Worm (Caenorhabditis elegans) whole organism, L1 larva: ENCODE data around the gene col-174.
A peak's percentile ranks its signal among the peaks of the same experiment; 100 is the strongest.

Source experiments
- Y116A8C.19 ChIP-seq: sonication (generic microtip); optimal IDR thresholded peaks from 2 replicates; lab custom pipeline; 2016; ENCODE audit warnings: missing compliant biosample characterization, missing genetic modification characterization, borderline replicate concordance
- alr-1 ChIP-seq: fragments of 200-800 bp; sonication (Bioruptor generic); optimal IDR thresholded peaks from 2 replicates; lab custom pipeline; 2018; ENCODE audit warnings: borderline replicate concordance, mild to moderate bottlenecking, missing genetic modification characterization, missing compliant biosample characterization
- blmp-1 ChIP-seq: fragments of 150-350 bp; optimal IDR thresholded peaks from 2 replicates; lab custom pipeline; 2014; ENCODE audit warnings: missing biosample characterization, missing genetic modification characterization
- ceh-8 ChIP-seq: fragments of 200-800 bp; sonication (Bioruptor generic); optimal IDR thresholded peaks from 2 replicates; lab custom pipeline; 2018; ENCODE audit warnings: mild to moderate bottlenecking, missing genetic modification characterization, moderate library complexity, missing compliant biosample characterization
- ceh-90 ChIP-seq: sonication (generic microtip); optimal IDR thresholded peaks from 2 replicates; lab custom pipeline; 2016; ENCODE audit warnings: missing genetic modification characterization, missing compliant biosample characterization
- ces-1 ChIP-seq: fragments of 150-350 bp; optimal IDR thresholded peaks from 2 replicates; lab custom pipeline; 2014; ENCODE audit warnings: missing biosample characterization, missing genetic modification reagents, missing genetic modification characterization
- efl-1 ChIP-seq, 4 experiments: fragments of 150-350 bp; optimal IDR thresholded peaks in 3 of 4; peaks in 1 of 4; 1 replicate in 1 of 4; 2 replicates in 3 of 4; lab custom pipeline; 2014; ENCODE audit warnings: missing biosample characterization in 2 of 4, missing genetic modification characterization in 2 of 4, missing genetic modification reagents in 2 of 4
- efl-3 ChIP-seq: fragments of 200-800 bp; sonication (Bioruptor generic); optimal IDR thresholded peaks from 2 replicates; lab custom pipeline; 2018; ENCODE audit warnings: mild to moderate bottlenecking, missing genetic modification characterization, missing compliant biosample characterization
- ets-5 ChIP-seq: fragments of 200-800 bp; sonication (Bioruptor generic); IDR thresholded peaks from 2 replicates; pipeline ENCODE4 v1.3.6; 2022; ENCODE audit warnings: missing genetic modification characterization, missing compliant biosample characterization
- fkh-4 ChIP-seq: sonication (generic microtip); optimal IDR thresholded peaks from 2 replicates; lab custom pipeline; 2016; ENCODE audit warnings: missing compliant biosample characterization, missing genetic modification characterization, borderline replicate concordance
- fos-1 ChIP-seq: fragments of 150-350 bp; optimal IDR thresholded peaks from 2 replicates; lab custom pipeline; 2014; ENCODE audit warnings: missing biosample characterization, missing genetic modification characterization
- hlh-4 ChIP-seq: sonication (generic microtip); optimal IDR thresholded peaks from 2 replicates; lab custom pipeline; 2016; ENCODE audit warnings: mild to moderate bottlenecking, missing genetic modification characterization, missing compliant biosample characterization
- lin-14 ChIP-seq: fragments of 200-800 bp; sonication (Bioruptor generic); optimal IDR thresholded peaks from 2 replicates; lab custom pipeline; 2018; ENCODE audit warnings: mild to moderate bottlenecking, missing genetic modification characterization, moderate library complexity, missing compliant biosample characterization
- lin-15B ChIP-seq: fragments of 150-350 bp; sonication (generic microtip); optimal IDR thresholded peaks from 3 replicates; lab custom pipeline; 2014; ENCODE audit warnings: missing biosample characterization, missing genetic modification characterization
- lin-35 ChIP-seq, 2 experiments: fragments of 150-350 bp; optimal IDR thresholded peaks; 2 replicates each; lab custom pipeline; 2014; ENCODE audit warnings: missing biosample characterization in 2 of 2, missing genetic modification characterization in 2 of 2, missing genetic modification reagents in 2 of 2
- lin-39 ChIP-seq: fragments of 150-350 bp; optimal IDR thresholded peaks from 2 replicates; lab custom pipeline; 2014; ENCODE audit warnings: missing biosample characterization, missing genetic modification reagents, missing genetic modification characterization
- lsy-2 ChIP-seq, 2 experiments: fragments of 150-350 bp; optimal IDR thresholded peaks; 2 replicates each; lab custom pipeline; 2014; ENCODE audit warnings: missing biosample characterization in 2 of 2, missing genetic modification characterization in 2 of 2
- mdl-1 ChIP-seq, 2 experiments: fragments of 150-350 bp; optimal IDR thresholded peaks; 2 replicates each; lab custom pipeline; 2014 to 2017; ENCODE audit warnings: missing biosample characterization in 2 of 2, missing genetic modification characterization in 2 of 2, inconsistent platforms in 1 of 2
- mep-1 ChIP-seq: fragments of 150-350 bp; optimal IDR thresholded peaks from 2 replicates; lab custom pipeline; 2014; ENCODE audit warnings: missing biosample characterization, missing genetic modification characterization
- nhr-12 ChIP-seq: sonication (generic microtip); optimal IDR thresholded peaks from 2 replicates; lab custom pipeline; 2017; ENCODE audit warnings: missing biosample characterization, missing genetic modification characterization
- nhr-19 ChIP-seq: fragments of 200-800 bp; sonication (Bioruptor generic); conservative IDR thresholded peaks from 2 replicates; pipeline ENCODE4 v1.3.6; 2022; ENCODE audit warnings: missing genetic modification characterization, missing compliant biosample characterization
- nhr-20 ChIP-seq: sonication (generic microtip); optimal IDR thresholded peaks from 2 replicates; lab custom pipeline; 2016; ENCODE audit warnings: mild to moderate bottlenecking, missing genetic modification characterization, missing compliant biosample characterization
- nhr-47 ChIP-seq: sonication (generic microtip); optimal IDR thresholded peaks from 2 replicates; lab custom pipeline; 2016; ENCODE audit warnings: mild to moderate bottlenecking, missing genetic modification characterization, moderate library complexity, missing compliant biosample characterization
- nhr-71 ChIP-seq: sonication (generic microtip); optimal IDR thresholded peaks from 2 replicates; lab custom pipeline; 2016; ENCODE audit warnings: mild to moderate bottlenecking, missing genetic modification characterization, moderate library complexity, missing compliant biosample characterization
- pag-3 ChIP-seq: sonication (generic microtip); optimal IDR thresholded peaks from 2 replicates; lab custom pipeline; 2017; ENCODE audit warnings: missing genetic modification characterization, mild to moderate bottlenecking, missing compliant biosample characterization, antibody characterized with exemption, borderline replicate concordance; ENCODE audit not compliant: insufficient read depth
- rnt-1 ChIP-seq: sonication (generic microtip); optimal IDR thresholded peaks from 2 replicates; lab custom pipeline; 2016; ENCODE audit warnings: mild to moderate bottlenecking, missing genetic modification characterization, moderate library complexity, missing compliant biosample characterization
- snu-23 ChIP-seq: sonication (generic microtip); optimal IDR thresholded peaks from 2 replicates; lab custom pipeline; 2016; ENCODE audit warnings: missing genetic modification characterization, missing compliant biosample characterization
- swsn-7 ChIP-seq: sonication (generic microtip); optimal IDR thresholded peaks from 2 replicates; lab custom pipeline; 2016; ENCODE audit warnings: missing genetic modification characterization, missing compliant biosample characterization
- unc-30 ChIP-seq: sonication (generic microtip); optimal IDR thresholded peaks from 2 replicates; lab custom pipeline; 2017; ENCODE audit warnings: missing biosample characterization, missing genetic modification characterization
- unc-98 ChIP-seq: fragments of 200-800 bp; sonication (Bioruptor generic); IDR thresholded peaks from 2 replicates; pipeline ENCODE4 v1.3.6; 2022; ENCODE audit warnings: missing genetic modification characterization, missing compliant biosample characterization
- vab-15 ChIP-seq: sonication (generic microtip); optimal IDR thresholded peaks from 2 replicates; lab custom pipeline; 2017; ENCODE audit warnings: missing genotype, mild to moderate bottlenecking, missing genetic modification characterization, missing compliant biosample characterization
- xbp-1 ChIP-seq: sonication (generic microtip); optimal IDR thresholded peaks from 2 replicates; lab custom pipeline; 2016; ENCODE audit warnings: missing genetic modification characterization, missing compliant biosample characterization
- ztf-11 ChIP-seq, 2 experiments: sonication (generic microtip); optimal IDR thresholded peaks; 2 replicates each; lab custom pipeline; 2016 to 2017; ENCODE audit warnings: missing genetic modification characterization in 2 of 2, missing biosample characterization in 1 of 2, missing compliant biosample characterization in 1 of 2
- ztf-4 ChIP-seq: fragments of 150-350 bp; optimal IDR thresholded peaks from 2 replicates; lab custom pipeline; 2014; ENCODE audit warnings: missing biosample characterization, missing genetic modification characterization

col-174 gene

DNA sequence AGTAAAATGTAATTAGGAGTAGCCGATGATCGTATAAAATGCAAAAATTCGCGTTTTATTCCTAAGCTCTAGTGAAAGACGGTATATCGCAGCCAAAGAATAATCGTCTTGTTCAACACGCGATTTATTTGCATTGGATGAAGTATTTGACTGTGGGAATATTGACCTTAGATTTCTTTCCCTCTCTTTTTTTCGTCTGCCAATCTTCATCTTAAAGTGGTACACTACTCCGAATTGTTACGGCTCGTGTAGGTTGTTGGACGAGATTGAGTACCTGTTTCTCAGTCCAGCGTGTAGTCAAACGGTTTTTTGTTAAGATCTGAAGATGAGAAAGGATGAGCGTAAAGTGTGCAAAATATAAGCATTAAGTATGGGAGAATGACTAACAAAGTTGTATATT is 40.1 kb upstream of the col-174 start, which contains the start of gene lgc-11:
lgc-11 (minus strand) TSS at position 101 of the 400 bp plus-strand sequence.
- TF ChIP-seq alr-1, result no peak
- TF ChIP-seq efl-3 (GFP tag; lab: Kevin White, UChicago), result no peak
- no peak for TF ChIP-seq efl-1 (optimal IDR thresholded peaks at IDR 0.05; lab: Kevin White, UChicago)
- peak in 1 of 2 experiments; percentile 87 for TF ChIP-seq efl-1 (GFP tag; optimal IDR thresholded peaks at IDR 0.05 in 1 of 2; lab: Kevin White, UChicago)

- no peak for TF ChIP-seq nhr-12
- TF ChIP-seq ces-1 (GFP tag; lab: Kevin White, UChicago), result no peak
- TF ChIP-seq hlh-4, result no peak
- TF ChIP-seq lin-15B (tag; lab: Kevin White, UChicago), result no peak
- no peak for TF ChIP-seq ztf-4 (tag; lab: Kevin White, UChicago)
- no peak for TF ChIP-seq xbp-1 (tag; lab: Kevin White, UChicago)
- no peak for TF ChIP-seq lin-35 (GFP tag; optimal IDR thresholded peaks at IDR 0.05; lab: Kevin White, UChicago)
- no peak for TF ChIP-seq lin-14 (GFP tag; lab: Kevin White, UChicago)
These were observed 39.5 kb upstream of the col-174 start for ce11 chrX:7507141-7507540.

- TF ChIP-seq efl-1 (optimal IDR thresholded peaks at IDR 0.05; lab: Kevin White, UChicago), result no peak
- TF ChIP-seq efl-1 (GFP tag; optimal IDR thresholded peaks at IDR 0.05 in 1 of 2; lab: Kevin White, UChicago), result peak in 1 of 2 experiments; percentile 82
- TF ChIP-seq lin-39 (tag; lab: Kevin White, UChicago), result no peak
These were observed 33.9 kb upstream of the col-174 start for ce11 chrX:7512714-7513113.

DNA sequence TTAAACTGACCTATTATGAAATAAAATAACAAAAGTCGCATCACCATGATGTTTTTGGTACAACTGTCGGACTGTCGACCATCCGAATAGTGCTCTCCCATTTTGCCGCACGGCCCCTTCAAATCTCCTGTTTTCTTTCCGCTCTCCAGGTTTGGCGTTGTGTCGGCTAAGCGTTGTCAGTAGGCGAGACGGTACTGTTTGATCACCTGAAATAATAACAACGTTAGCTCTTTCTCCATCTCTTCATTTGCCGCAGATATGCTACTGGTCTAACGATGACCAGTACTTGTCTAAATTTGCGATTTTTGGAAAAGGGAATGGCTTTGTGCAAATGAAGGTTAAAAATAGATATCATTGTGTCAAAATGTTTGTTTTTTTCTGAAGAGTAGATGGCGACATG is 27.0 kb upstream of the col-174 start, which contains the start of gene chts-1:
chts-1 (minus strand) TSS at position 101 of the 400 bp plus-strand sequence.
- no peak for TF ChIP-seq unc-30
- no peak for TF ChIP-seq swsn-7 (tag; lab: Kevin White, UChicago)
- no peak for TF ChIP-seq blmp-1
- no peak for TF ChIP-seq ceh-90
- TF ChIP-seq mdl-1 (tag; optimal IDR thresholded peaks at IDR 0.05; lab: Kevin White, UChicago), result no peak
- TF ChIP-seq fkh-4 (tag; lab: Kevin White, UChicago), result no peak
- TF ChIP-seq ceh-8 (GFP tag; lab: Kevin White, UChicago), result no peak
- no peak for TF ChIP-seq Y116A8C.19 (tag; lab: Kevin White, UChicago)
- no peak for TF ChIP-seq ets-5 (GFP tag; lab: Robert Waterston, UW)
- no peak for TF ChIP-seq lin-39 (tag; lab: Kevin White, UChicago)
- no peak for TF ChIP-seq snu-23 (GFP tag; lab: Kevin White, UChicago)
- no peak for TF ChIP-seq mep-1 (tag; lab: Kevin White, UChicago)
- no peak for TF ChIP-seq nhr-47 (tag; lab: Kevin White, UChicago)

DNA sequence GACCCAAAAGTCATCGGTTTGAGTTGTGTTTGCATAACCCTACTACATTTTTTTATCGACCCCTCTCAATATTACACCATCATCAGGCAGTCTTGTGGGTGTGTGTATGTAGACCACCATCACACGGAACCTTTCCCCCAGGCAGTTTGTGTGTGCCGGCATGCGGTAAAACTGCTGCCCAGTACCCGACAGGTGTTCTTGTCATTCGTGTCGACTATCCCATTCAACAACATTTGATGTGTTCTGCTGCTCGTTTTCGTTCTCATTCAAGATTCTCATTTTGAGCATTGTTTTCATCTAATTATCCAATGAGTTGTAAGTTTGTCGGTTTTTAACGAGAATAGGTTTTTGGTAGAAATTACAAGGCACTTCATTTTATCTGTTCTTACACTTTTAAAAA is 24.0 kb upstream of the col-174 start:
- TF ChIP-seq efl-1 (optimal IDR thresholded peaks at IDR 0.05; lab: Kevin White, UChicago) (no peak), efl-1 (GFP tag; optimal IDR thresholded peaks at IDR 0.05 in 1 of 2; lab: Kevin White, UChicago) (peak in 1 of 2 experiments; percentile 42), lin-35 (GFP tag; optimal IDR thresholded peaks at IDR 0.05; lab: Kevin White, UChicago) (no peak), unc-30 (no peak), rnt-1 (tag; lab: Kevin White, UChicago) (peak; percentile 45)

DNA sequence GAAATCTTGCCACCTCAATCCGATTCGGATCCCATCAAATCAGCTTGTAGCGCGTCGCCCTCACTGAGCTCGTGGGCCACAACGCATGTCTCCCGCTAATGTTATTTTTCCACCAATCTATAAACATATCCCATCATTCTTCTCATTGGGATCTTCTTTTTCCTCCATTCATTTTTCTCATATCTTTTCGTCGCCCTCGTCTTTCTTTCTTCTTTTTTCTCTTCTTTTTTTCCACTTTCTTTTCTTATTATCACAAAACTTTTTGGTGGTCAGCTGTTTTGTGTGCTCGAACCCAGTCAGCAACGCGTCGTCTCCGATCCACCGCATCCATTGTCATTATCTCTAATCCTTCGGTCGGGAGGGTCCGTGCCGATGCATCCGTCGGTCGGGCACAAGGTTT is 22.8 kb upstream of the col-174 start:
- TF ChIP-seq hlh-4 (no peak), pag-3 (tag; lab: Kevin White, UChicago) (peak; percentile 36), lsy-2 (tag; optimal IDR thresholded peaks at IDR 0.05; lab: Kevin White, UChicago) (peak in 1 of 2 experiments; percentile 32), fos-1 (tag; lab: Kevin White, UChicago) (no peak), nhr-19 (GFP tag; lab: Robert Waterston, UW) (peak; percentile 36), rnt-1 (tag; lab: Kevin White, UChicago) (peak; percentile 73), swsn-7 (tag; lab: Kevin White, UChicago) (no peak), snu-23 (GFP tag; lab: Kevin White, UChicago) (peak; percentile 37), nhr-47 (tag; lab: Kevin White, UChicago) (no peak), vab-15 (tag; lab: Kevin White, UChicago) (no peak), lin-14 (GFP tag; lab: Kevin White, UChicago) (peak; percentile 82), ztf-11 (tag; optimal IDR thresholded peaks at IDR 0.05; lab: Kevin White, UChicago) (no peak), nhr-71 (peak; percentile 82), unc-98 (GFP tag; lab: Robert Waterston, UW) (no peak), alr-1 (no peak), nhr-20 (tag; lab: Kevin White, UChicago) (peak; percentile 33)
